Worm (Caenorhabditis elegans) whole organism, L1 larva: ENCODE measurements around the gene gst-29.

ENCODE experiments used
- C34B4.2 ChIP-seq: sonication (generic microtip); optimal IDR thresholded peaks from 2 replicates; lab custom pipeline; 2017; ENCODE audit warnings: mild to moderate bottlenecking, missing genetic modification characterization, missing compliant biosample characterization
- F16B12.6 ChIP-seq: fragments of 150-350 bp; optimal IDR thresholded peaks from 2 replicates; lab custom pipeline; 2014; ENCODE audit warnings: missing biosample characterization, missing genetic modification characterization
- Y116A8C.19 ChIP-seq: sonication (generic microtip); optimal IDR thresholded peaks from 2 replicates; lab custom pipeline; 2016; ENCODE audit warnings: missing compliant biosample characterization, missing genetic modification characterization, borderline replicate concordance
- aha-1 ChIP-seq: fragments of 150-350 bp; optimal IDR thresholded peaks from 2 replicates; lab custom pipeline; 2014; ENCODE audit warnings: missing biosample characterization, missing genetic modification characterization
- alr-1 ChIP-seq: fragments of 200-800 bp; sonication (Bioruptor generic); optimal IDR thresholded peaks from 2 replicates; lab custom pipeline; 2018; ENCODE audit warnings: borderline replicate concordance, mild to moderate bottlenecking, missing genetic modification characterization, missing compliant biosample characterization
- ceh-63 ChIP-seq: fragments of 200-800 bp; sonication (Bioruptor generic); optimal IDR thresholded peaks from 2 replicates; lab custom pipeline; 2018; ENCODE audit warnings: mild to moderate bottlenecking, missing genetic modification characterization, missing compliant biosample characterization
- ceh-8 ChIP-seq: fragments of 200-800 bp; sonication (Bioruptor generic); optimal IDR thresholded peaks from 2 replicates; lab custom pipeline; 2018; ENCODE audit warnings: mild to moderate bottlenecking, missing genetic modification characterization, moderate library complexity, missing compliant biosample characterization
- ceh-82 ChIP-seq, 3 experiments: fragments of 150-350 bp in 1 of 3; sonication (generic microtip) in 2 of 3; optimal IDR thresholded peaks; 2 replicates each; lab custom pipeline; 2014 to 2017; ENCODE audit warnings: missing biosample characterization in 3 of 3, missing genetic modification characterization in 3 of 3
- ceh-90 ChIP-seq: sonication (generic microtip); optimal IDR thresholded peaks from 2 replicates; lab custom pipeline; 2016; ENCODE audit warnings: missing genetic modification characterization, missing compliant biosample characterization
- ces-1 ChIP-seq: fragments of 150-350 bp; optimal IDR thresholded peaks from 2 replicates; lab custom pipeline; 2014; ENCODE audit warnings: missing biosample characterization, missing genetic modification reagents, missing genetic modification characterization
- dpl-1 ChIP-seq, 3 experiments: fragments of 150-350 bp in 2 of 3; sonication (generic microtip) in 1 of 3; optimal IDR thresholded peaks; 2 replicates each; lab custom pipeline; 2014 to 2017; ENCODE audit warnings: missing biosample characterization in 3 of 3, missing genetic modification characterization in 3 of 3, missing genetic modification reagents in 3 of 3
- dsc-1 ChIP-seq: sonication (generic microtip); optimal IDR thresholded peaks from 2 replicates; lab custom pipeline; 2016; ENCODE audit warnings: mild to moderate bottlenecking, missing genetic modification characterization, missing compliant biosample characterization
- efl-1 ChIP-seq, 4 experiments: fragments of 150-350 bp; optimal IDR thresholded peaks in 3 of 4; peaks in 1 of 4; 1 replicate in 1 of 4; 2 replicates in 3 of 4; lab custom pipeline; 2014; ENCODE audit warnings: missing biosample characterization in 2 of 4, missing genetic modification characterization in 2 of 4, missing genetic modification reagents in 2 of 4
- efl-3 ChIP-seq: fragments of 200-800 bp; sonication (Bioruptor generic); optimal IDR thresholded peaks from 2 replicates; lab custom pipeline; 2018; ENCODE audit warnings: mild to moderate bottlenecking, missing genetic modification characterization, missing compliant biosample characterization
- egl-13 ChIP-seq: sonication (generic microtip); optimal IDR thresholded peaks from 2 replicates; lab custom pipeline; 2016; ENCODE audit warnings: missing genotype, missing genetic modification reagents, missing genetic modification characterization, missing compliant biosample characterization
- egl-27 ChIP-seq, 2 experiments: fragments of 150-350 bp in 1 of 2; sonication (generic microtip); optimal IDR thresholded peaks; 3 replicates each; lab custom pipeline; 2017 to 2018; ENCODE audit warnings: missing biosample characterization in 2 of 2, missing genetic modification characterization in 2 of 2, missing genetic modification reagents in 2 of 2
- elt-2 ChIP-seq: sonication (generic microtip); optimal IDR thresholded peaks from 2 replicates; lab custom pipeline; 2016; ENCODE audit warnings: missing genetic modification characterization, mild to moderate bottlenecking, inconsistent platforms, missing compliant biosample characterization, missing genetic modification reagents
- elt-3 ChIP-seq, 6 experiments: fragments of 150-350 bp in 1 of 6; sonication (generic microtip); optimal IDR thresholded peaks; 2 replicates each; lab custom pipeline; 2017 to 2018; ENCODE audit warnings: missing biosample characterization in 6 of 6, missing genetic modification characterization in 6 of 6, inconsistent platforms in 1 of 6
- ets-5 ChIP-seq: fragments of 200-800 bp; sonication (Bioruptor generic); IDR thresholded peaks from 2 replicates; pipeline ENCODE4 v1.3.6; 2022; ENCODE audit warnings: missing genetic modification characterization, missing compliant biosample characterization
- fkh-10 ChIP-seq: sonication (generic microtip); optimal IDR thresholded peaks from 2 replicates; lab custom pipeline; 2017; ENCODE audit warnings: missing biosample characterization, missing genetic modification reagents, missing genetic modification characterization
- fkh-8 ChIP-seq: sonication (generic microtip); optimal IDR thresholded peaks from 2 replicates; lab custom pipeline; 2016; ENCODE audit warnings: mild to moderate bottlenecking, missing genetic modification characterization, missing compliant biosample characterization
- fos-1 ChIP-seq: fragments of 150-350 bp; optimal IDR thresholded peaks from 2 replicates; lab custom pipeline; 2014; ENCODE audit warnings: missing biosample characterization, missing genetic modification characterization
- hpl-2 ChIP-seq: fragments of 150-350 bp; optimal IDR thresholded peaks from 2 replicates; lab custom pipeline; 2014; ENCODE audit warnings: missing biosample characterization, missing genetic modification reagents, missing genetic modification characterization
- isw-1 ChIP-seq: fragments of 200-800 bp; sonication (Bioruptor generic); IDR thresholded peaks from 2 replicates; pipeline ENCODE4 v1.3.6; 2022; ENCODE audit warnings: missing genetic modification characterization, missing compliant biosample characterization
- lin-14 ChIP-seq: fragments of 200-800 bp; sonication (Bioruptor generic); optimal IDR thresholded peaks from 2 replicates; lab custom pipeline; 2018; ENCODE audit warnings: mild to moderate bottlenecking, missing genetic modification characterization, moderate library complexity, missing compliant biosample characterization
- lin-39 ChIP-seq: fragments of 150-350 bp; optimal IDR thresholded peaks from 2 replicates; lab custom pipeline; 2014; ENCODE audit warnings: missing biosample characterization, missing genetic modification reagents, missing genetic modification characterization
- lsy-2 ChIP-seq, 2 experiments: fragments of 150-350 bp; optimal IDR thresholded peaks; 2 replicates each; lab custom pipeline; 2014; ENCODE audit warnings: missing biosample characterization in 2 of 2, missing genetic modification characterization in 2 of 2
- mab-9 ChIP-seq: fragments of 200-800 bp; sonication (Bioruptor generic); IDR thresholded peaks from 2 replicates; pipeline ENCODE4 v1.3.6; 2022; ENCODE audit warnings: missing genetic modification reagents, missing genetic modification characterization, missing compliant biosample characterization
- mdl-1 ChIP-seq, 2 experiments: fragments of 150-350 bp; optimal IDR thresholded peaks; 2 replicates each; lab custom pipeline; 2014 to 2017; ENCODE audit warnings: missing biosample characterization in 2 of 2, missing genetic modification characterization in 2 of 2, inconsistent platforms in 1 of 2
- mef-2 ChIP-seq: fragments of 150-350 bp; optimal IDR thresholded peaks from 2 replicates; lab custom pipeline; 2014; ENCODE audit warnings: missing biosample characterization, missing genetic modification characterization
- mep-1 ChIP-seq: fragments of 150-350 bp; optimal IDR thresholded peaks from 2 replicates; lab custom pipeline; 2014; ENCODE audit warnings: missing biosample characterization, missing genetic modification characterization
- nhr-12 ChIP-seq: sonication (generic microtip); optimal IDR thresholded peaks from 2 replicates; lab custom pipeline; 2017; ENCODE audit warnings: missing biosample characterization, missing genetic modification characterization
- nhr-20 ChIP-seq: sonication (generic microtip); optimal IDR thresholded peaks from 2 replicates; lab custom pipeline; 2016; ENCODE audit warnings: mild to moderate bottlenecking, missing genetic modification characterization, missing compliant biosample characterization
- nhr-47 ChIP-seq: sonication (generic microtip); optimal IDR thresholded peaks from 2 replicates; lab custom pipeline; 2016; ENCODE audit warnings: mild to moderate bottlenecking, missing genetic modification characterization, moderate library complexity, missing compliant biosample characterization
- nhr-71 ChIP-seq: sonication (generic microtip); optimal IDR thresholded peaks from 2 replicates; lab custom pipeline; 2016; ENCODE audit warnings: mild to moderate bottlenecking, missing genetic modification characterization, moderate library complexity, missing compliant biosample characterization
- nhr-76 ChIP-seq: sonication (generic microtip); optimal IDR thresholded peaks from 2 replicates; lab custom pipeline; 2017; ENCODE audit warnings: missing biosample characterization, missing genetic modification characterization
- nhr-77 ChIP-seq: fragments of 150-350 bp; optimal IDR thresholded peaks from 2 replicates; lab custom pipeline; 2014; ENCODE audit warnings: missing biosample characterization, missing genetic modification characterization
- pqm-1 ChIP-seq: sonication (generic microtip); optimal IDR thresholded peaks from 3 replicates; lab custom pipeline; 2017; ENCODE audit warnings: missing biosample characterization, missing genetic modification characterization
- snpc-4 ChIP-seq: fragments of 150-350 bp; optimal IDR thresholded peaks from 2 replicates; lab custom pipeline; 2014; ENCODE audit warnings: missing biosample characterization, missing genetic modification characterization
- snu-23 ChIP-seq: sonication (generic microtip); optimal IDR thresholded peaks from 2 replicates; lab custom pipeline; 2016; ENCODE audit warnings: missing genetic modification characterization, missing compliant biosample characterization
- sup-37 ChIP-seq: fragments of 200-800 bp; sonication (Bioruptor generic); optimal IDR thresholded peaks from 2 replicates; lab custom pipeline; 2018; ENCODE audit warnings: mild to moderate bottlenecking, missing genetic modification characterization, missing compliant biosample characterization
- swsn-7 ChIP-seq: sonication (generic microtip); optimal IDR thresholded peaks from 2 replicates; lab custom pipeline; 2016; ENCODE audit warnings: missing genetic modification characterization, missing compliant biosample characterization
- unc-130 ChIP-seq: fragments of 150-350 bp; optimal IDR thresholded peaks from 2 replicates; lab custom pipeline; 2017; ENCODE audit warnings: missing biosample characterization, missing genetic modification characterization, inconsistent platforms
- unc-62 ChIP-seq: fragments of 150-350 bp; optimal IDR thresholded peaks from 2 replicates; lab custom pipeline; 2014; ENCODE audit warnings: missing biosample characterization, missing genetic modification reagents, missing genetic modification characterization
- unc-98 ChIP-seq: fragments of 200-800 bp; sonication (Bioruptor generic); IDR thresholded peaks from 2 replicates; pipeline ENCODE4 v1.3.6; 2022; ENCODE audit warnings: missing genetic modification characterization, missing compliant biosample characterization
- zag-1 ChIP-seq: fragments of 150-350 bp; optimal IDR thresholded peaks from 2 replicates; lab custom pipeline; 2014; ENCODE audit warnings: missing biosample characterization, missing genetic modification characterization
- ztf-4 ChIP-seq: fragments of 150-350 bp; optimal IDR thresholded peaks from 2 replicates; lab custom pipeline; 2014; ENCODE audit warnings: missing biosample characterization, missing genetic modification characterization

Gene gst-29

ce11 chrII:15193961-15194360, 24.3 kb upstream of the gst-29 start (continued):
- TF ChIP-seq ceh-90 (tag; lab: Kevin White, UChicago), result no peak
- peak in 1 of 2 experiments; percentile 73 for TF ChIP-seq mdl-1 (tag; optimal IDR thresholded peaks at IDR 0.05; lab: Kevin White, UChicago)
- no peak for TF ChIP-seq unc-130 (tag; lab: Kevin White, UChicago)
- no peak for TF ChIP-seq zag-1 (tag; lab: Kevin White, UChicago)
- TF ChIP-seq swsn-7 (tag; lab: Kevin White, UChicago), result peak; percentile 39
- TF ChIP-seq ceh-63 (GFP tag; lab: Kevin White, UChicago), result no peak
- TF ChIP-seq nhr-12 (tag; lab: Kevin White, UChicago), result no peak
- no peak for TF ChIP-seq pqm-1 (tag; lab: Kevin White, UChicago)
- peak; percentile 9 for TF ChIP-seq snpc-4 (tag; lab: Kevin White, UChicago)
- TF ChIP-seq isw-1 (GFP tag; lab: Robert Waterston, UW), result no peak
- TF ChIP-seq nhr-76, result no peak
- peak; percentile 53 for TF ChIP-seq nhr-77 (tag; lab: Kevin White, UChicago)

ce11 chrII:15190971-15191370, 21.3 kb upstream of the gst-29 start:
- TF ChIP-seq elt-2 (tag; lab: Kevin White, UChicago), result peak; percentile 66
- no peak for TF ChIP-seq snpc-4 (tag; lab: Kevin White, UChicago)
- TF ChIP-seq elt-3 (tag; optimal IDR thresholded peaks at IDR 0.05; lab: Kevin White, UChicago), result no peak

ce11 chrII:15189956-15190355, 20.3 kb upstream of the gst-29 start:
- TF ChIP-seq fkh-10 (GFP tag; lab: Kevin White, UChicago) (peak; percentile 47), mdl-1 (tag; optimal IDR thresholded peaks at IDR 0.05; lab: Kevin White, UChicago) (peak in 1 of 2 experiments; percentile 39), alr-1 (tag; lab: Kevin White, UChicago) (no peak), elt-3 (tag; optimal IDR thresholded peaks at IDR 0.05; lab: Kevin White, UChicago) (no peak), sup-37 (GFP tag; lab: Kevin White, UChicago) (no peak), mep-1 (tag; lab: Kevin White, UChicago) (peak; percentile 28), Y116A8C.19 (no peak), nhr-20 (tag; lab: Kevin White, UChicago) (no peak), ceh-82 (tag; optimal IDR thresholded peaks at IDR 0.05; lab: Kevin White, UChicago) (peak in 2 of 3 experiments; percentile 28 to 50), mab-9 (GFP tag; lab: Robert Waterston, UW) (no peak), isw-1 (GFP tag; lab: Robert Waterston, UW) (peak; percentile 29), fkh-8 (tag; lab: Kevin White, UChicago) (peak; percentile 79), dsc-1 (tag; lab: Kevin White, UChicago) (peak; percentile 13), elt-2 (tag; lab: Kevin White, UChicago) (no peak), efl-3 (GFP tag; lab: Kevin White, UChicago) (no peak), fos-1 (tag; lab: Kevin White, UChicago) (peak; percentile 12), egl-27 (tag; optimal IDR thresholded peaks at IDR 0.05; lab: Kevin White, UChicago) (no peak), lsy-2 (tag; optimal IDR thresholded peaks at IDR 0.05; lab: Kevin White, UChicago) (peak; percentile 19 to 29), efl-1 (optimal IDR thresholded peaks at IDR 0.05; lab: Kevin White, UChicago) (peak; percentile 35 to 41), efl-1 (GFP tag; optimal IDR thresholded peaks at IDR 0.05 in 1 of 2; lab: Kevin White, UChicago) (peak; percentile 14 to 84), unc-62 (no peak), F16B12.6 (tag; lab: Kevin White, UChicago) (no peak), ces-1 (no peak), ztf-4 (no peak), swsn-7 (tag; lab: Kevin White, UChicago) (peak; percentile 48), ets-5 (GFP tag; lab: Robert Waterston, UW) (no peak), snu-23 (GFP tag; lab: Kevin White, UChicago) (peak; percentile 29), dpl-1 (GFP tag; optimal IDR thresholded peaks at IDR 0.05; lab: Kevin White, UChicago) (peak in 1 of 3 experiments; percentile 13), nhr-47 (tag; lab: Kevin White, UChicago) (peak; percentile 48), pqm-1 (tag; lab: Kevin White, UChicago) (no peak), egl-13 (tag; lab: Kevin White, UChicago) (peak; percentile 57), nhr-77 (tag; lab: Kevin White, UChicago) (no peak), aha-1 (no peak), unc-98 (GFP tag; lab: Robert Waterston, UW) (no peak), lin-39 (no peak), mef-2 (tag; lab: Kevin White, UChicago) (no peak), C34B4.2 (tag; lab: Kevin White, UChicago) (no peak), nhr-71 (tag; lab: Kevin White, UChicago) (peak; percentile 47), ceh-8 (GFP tag; lab: Kevin White, UChicago) (no peak), hpl-2 (GFP tag; lab: Kevin White, UChicago) (no peak), lin-14 (GFP tag; lab: Kevin White, UChicago) (peak; percentile 80)
